Worm (Caenorhabditis elegans) whole organism, L1 larva: Measurements from ENCODE around the gene K10D11.5.

Experiments used
- C04F5.9 ChIP-seq: sonication (generic microtip); optimal IDR thresholded peaks from 2 replicates; lab custom pipeline; 2016; ENCODE audit warnings: missing genetic modification characterization, missing compliant biosample characterization
- C34B4.2 ChIP-seq: sonication (generic microtip); optimal IDR thresholded peaks from 2 replicates; lab custom pipeline; 2017; ENCODE audit warnings: mild to moderate bottlenecking, missing genetic modification characterization, missing compliant biosample characterization
- ceh-82 ChIP-seq, 3 experiments: fragments of 150-350 bp in 1 of 3; sonication (generic microtip) in 2 of 3; optimal IDR thresholded peaks; 2 replicates each; lab custom pipeline; 2014 to 2017; ENCODE audit warnings: missing biosample characterization in 3 of 3, missing genetic modification characterization in 3 of 3
- ceh-88 ChIP-seq: fragments of 200-800 bp; sonication (Bioruptor generic); IDR thresholded peaks from 2 replicates; pipeline ENCODE4 v1.3.6; 2022; ENCODE audit warnings: missing genetic modification characterization, missing compliant biosample characterization
- dpl-1 ChIP-seq, 3 experiments: fragments of 150-350 bp in 2 of 3; sonication (generic microtip) in 1 of 3; optimal IDR thresholded peaks; 2 replicates each; lab custom pipeline; 2014 to 2017; ENCODE audit warnings: missing biosample characterization in 3 of 3, missing genetic modification characterization in 3 of 3, missing genetic modification reagents in 3 of 3
- dsc-1 ChIP-seq: sonication (generic microtip); optimal IDR thresholded peaks from 2 replicates; lab custom pipeline; 2016; ENCODE audit warnings: mild to moderate bottlenecking, missing genetic modification characterization, missing compliant biosample characterization
- efl-1 ChIP-seq, 4 experiments: fragments of 150-350 bp; optimal IDR thresholded peaks in 3 of 4; peaks in 1 of 4; 1 replicate in 1 of 4; 2 replicates in 3 of 4; lab custom pipeline; 2014; ENCODE audit warnings: missing biosample characterization in 2 of 4, missing genetic modification characterization in 2 of 4, missing genetic modification reagents in 2 of 4
- egl-13 ChIP-seq: sonication (generic microtip); optimal IDR thresholded peaks from 2 replicates; lab custom pipeline; 2016; ENCODE audit warnings: missing genotype, missing genetic modification reagents, missing genetic modification characterization, missing compliant biosample characterization
- egl-27 ChIP-seq, 2 experiments: fragments of 150-350 bp in 1 of 2; sonication (generic microtip); optimal IDR thresholded peaks; 3 replicates each; lab custom pipeline; 2017 to 2018; ENCODE audit warnings: missing biosample characterization in 2 of 2, missing genetic modification characterization in 2 of 2, missing genetic modification reagents in 2 of 2
- elt-2 ChIP-seq: sonication (generic microtip); optimal IDR thresholded peaks from 2 replicates; lab custom pipeline; 2016; ENCODE audit warnings: missing genetic modification characterization, mild to moderate bottlenecking, inconsistent platforms, missing compliant biosample characterization, missing genetic modification reagents
- fkh-10 ChIP-seq: sonication (generic microtip); optimal IDR thresholded peaks from 2 replicates; lab custom pipeline; 2017; ENCODE audit warnings: missing biosample characterization, missing genetic modification reagents, missing genetic modification characterization
- fkh-8 ChIP-seq: sonication (generic microtip); optimal IDR thresholded peaks from 2 replicates; lab custom pipeline; 2016; ENCODE audit warnings: mild to moderate bottlenecking, missing genetic modification characterization, missing compliant biosample characterization
- hlh-4 ChIP-seq: sonication (generic microtip); optimal IDR thresholded peaks from 2 replicates; lab custom pipeline; 2016; ENCODE audit warnings: mild to moderate bottlenecking, missing genetic modification characterization, missing compliant biosample characterization
- isw-1 ChIP-seq: fragments of 200-800 bp; sonication (Bioruptor generic); IDR thresholded peaks from 2 replicates; pipeline ENCODE4 v1.3.6; 2022; ENCODE audit warnings: missing genetic modification characterization, missing compliant biosample characterization
- lin-13 ChIP-seq: fragments of 150-350 bp; optimal IDR thresholded peaks from 2 replicates; lab custom pipeline; 2014; ENCODE audit warnings: missing biosample characterization, missing genetic modification reagents, missing genetic modification characterization
- lin-14 ChIP-seq: fragments of 200-800 bp; sonication (Bioruptor generic); optimal IDR thresholded peaks from 2 replicates; lab custom pipeline; 2018; ENCODE audit warnings: mild to moderate bottlenecking, missing genetic modification characterization, moderate library complexity, missing compliant biosample characterization
- lin-15B ChIP-seq: fragments of 150-350 bp; sonication (generic microtip); optimal IDR thresholded peaks from 3 replicates; lab custom pipeline; 2014; ENCODE audit warnings: missing biosample characterization, missing genetic modification characterization
- lin-35 ChIP-seq, 2 experiments: fragments of 150-350 bp; optimal IDR thresholded peaks; 2 replicates each; lab custom pipeline; 2014; ENCODE audit warnings: missing biosample characterization in 2 of 2, missing genetic modification characterization in 2 of 2, missing genetic modification reagents in 2 of 2
- lin-39 ChIP-seq: fragments of 150-350 bp; optimal IDR thresholded peaks from 2 replicates; lab custom pipeline; 2014; ENCODE audit warnings: missing biosample characterization, missing genetic modification reagents, missing genetic modification characterization
- lsy-2 ChIP-seq, 2 experiments: fragments of 150-350 bp; optimal IDR thresholded peaks; 2 replicates each; lab custom pipeline; 2014; ENCODE audit warnings: missing biosample characterization in 2 of 2, missing genetic modification characterization in 2 of 2
- mep-1 ChIP-seq: fragments of 150-350 bp; optimal IDR thresholded peaks from 2 replicates; lab custom pipeline; 2014; ENCODE audit warnings: missing biosample characterization, missing genetic modification characterization
- nhr-11 ChIP-seq: fragments of 150-350 bp; optimal IDR thresholded peaks from 2 replicates; lab custom pipeline; 2014; ENCODE audit warnings: missing biosample characterization, missing genetic modification characterization
- nhr-12 ChIP-seq: sonication (generic microtip); optimal IDR thresholded peaks from 2 replicates; lab custom pipeline; 2017; ENCODE audit warnings: missing biosample characterization, missing genetic modification characterization
- nhr-237 ChIP-seq: fragments of 150-350 bp; optimal IDR thresholded peaks from 2 replicates; lab custom pipeline; 2014; ENCODE audit warnings: missing biosample characterization, missing genetic modification characterization
- nhr-47 ChIP-seq: sonication (generic microtip); optimal IDR thresholded peaks from 2 replicates; lab custom pipeline; 2016; ENCODE audit warnings: mild to moderate bottlenecking, missing genetic modification characterization, moderate library complexity, missing compliant biosample characterization
- nhr-71 ChIP-seq: sonication (generic microtip); optimal IDR thresholded peaks from 2 replicates; lab custom pipeline; 2016; ENCODE audit warnings: mild to moderate bottlenecking, missing genetic modification characterization, moderate library complexity, missing compliant biosample characterization
- nhr-76 ChIP-seq: sonication (generic microtip); optimal IDR thresholded peaks from 2 replicates; lab custom pipeline; 2017; ENCODE audit warnings: missing biosample characterization, missing genetic modification characterization
- pax-3 ChIP-seq: fragments of 200-800 bp; sonication (Bioruptor generic); optimal IDR thresholded peaks from 2 replicates; lab custom pipeline; 2018; ENCODE audit warnings: mild to moderate bottlenecking, missing genetic modification characterization, moderate library complexity, missing compliant biosample characterization
- snu-23 ChIP-seq: sonication (generic microtip); optimal IDR thresholded peaks from 2 replicates; lab custom pipeline; 2016; ENCODE audit warnings: missing genetic modification characterization, missing compliant biosample characterization
- sptf-1 ChIP-seq: fragments of 150-350 bp; optimal IDR thresholded peaks from 2 replicates; lab custom pipeline; 2014; ENCODE audit warnings: missing biosample characterization, missing genetic modification characterization
- sup-37 ChIP-seq: fragments of 200-800 bp; sonication (Bioruptor generic); optimal IDR thresholded peaks from 2 replicates; lab custom pipeline; 2018; ENCODE audit warnings: mild to moderate bottlenecking, missing genetic modification characterization, missing compliant biosample characterization
- swsn-7 ChIP-seq: sonication (generic microtip); optimal IDR thresholded peaks from 2 replicates; lab custom pipeline; 2016; ENCODE audit warnings: missing genetic modification characterization, missing compliant biosample characterization
- tbx-2 ChIP-seq: sonication (generic microtip); optimal IDR thresholded peaks from 2 replicates; lab custom pipeline; 2016; ENCODE audit warnings: missing genetic modification characterization, missing compliant biosample characterization
- unc-86 ChIP-seq: sonication (generic microtip); optimal IDR thresholded peaks from 2 replicates; lab custom pipeline; 2016; ENCODE audit warnings: missing genetic modification characterization, missing compliant biosample characterization
- vab-15 ChIP-seq: sonication (generic microtip); optimal IDR thresholded peaks from 2 replicates; lab custom pipeline; 2017; ENCODE audit warnings: missing genotype, mild to moderate bottlenecking, missing genetic modification characterization, missing compliant biosample characterization
- xbp-1 ChIP-seq: sonication (generic microtip); optimal IDR thresholded peaks from 2 replicates; lab custom pipeline; 2016; ENCODE audit warnings: missing genetic modification characterization, missing compliant biosample characterization

The K10D11.5 gene

DNA sequence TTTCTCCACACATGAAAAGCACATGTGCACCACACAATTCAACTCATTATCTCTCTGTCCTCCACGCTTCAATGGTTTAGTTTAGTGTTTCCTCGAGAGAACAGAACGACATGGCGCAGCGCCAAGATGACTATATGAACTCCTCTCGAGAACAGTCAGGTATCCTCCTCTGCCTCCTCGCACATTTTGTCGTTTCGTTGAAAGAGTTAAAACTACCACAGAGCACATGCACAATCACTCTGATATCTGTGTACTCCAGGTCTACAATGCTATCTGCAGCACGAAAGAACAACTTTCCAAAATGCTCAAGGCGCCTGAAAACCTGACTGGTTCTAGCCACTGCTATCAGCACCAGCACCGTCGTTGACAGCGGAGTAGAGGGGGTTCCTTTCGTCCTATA is 35.1 kb upstream of the K10D11.5 start:
- TF ChIP-seq efl-1 (optimal IDR thresholded peaks at IDR 0.05; lab: Kevin White, UChicago) (no peak), efl-1 (GFP tag; optimal IDR thresholded peaks at IDR 0.05 in 1 of 2; lab: Kevin White, UChicago) (peak in 1 of 2 experiments; percentile 70), ceh-88 (GFP tag; lab: Robert Waterston, UW) (no peak), elt-2 (tag; lab: Kevin White, UChicago) (peak; percentile 75)
- TF ChIP-seq, all 84 proteins: peak for 2

DNA sequence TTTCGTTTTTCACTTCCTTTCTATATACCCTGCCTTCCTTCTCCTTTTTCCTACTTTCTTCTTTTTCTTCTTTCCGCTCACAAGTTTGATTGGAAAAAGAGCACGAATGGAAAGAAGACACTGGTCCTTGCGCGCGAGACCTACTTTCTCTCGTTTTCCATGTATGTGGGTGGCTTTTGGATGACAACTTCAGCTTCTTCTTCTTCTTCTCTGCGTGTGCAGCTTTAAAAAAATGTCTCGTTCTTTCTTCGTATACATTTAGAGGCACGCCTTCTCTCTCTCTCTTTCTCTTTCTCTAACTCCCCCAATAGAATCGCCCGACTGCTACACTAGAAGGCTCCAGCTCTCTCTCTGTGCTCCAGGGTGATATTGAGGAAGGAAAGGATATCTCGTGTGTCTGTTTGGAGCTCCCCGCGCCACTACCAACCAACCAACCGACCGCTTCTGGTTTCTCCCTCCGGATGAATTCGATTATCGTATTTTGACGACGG is 34.3 kb upstream of the K10D11.5 start:
- TF ChIP-seq fkh-10 (GFP tag; lab: Kevin White, UChicago) (peak; percentile 69), sptf-1 (tag; lab: Kevin White, UChicago) (no peak), xbp-1 (tag; lab: Kevin White, UChicago) (peak; percentile 13), lin-13 (peak; percentile 10), egl-13 (peak; percentile 12), nhr-47 (tag; lab: Kevin White, UChicago) (peak; percentile 55), egl-27 (tag; optimal IDR thresholded peaks at IDR 0.05; lab: Kevin White, UChicago) (no peak), nhr-237 (no peak), fkh-8 (tag; lab: Kevin White, UChicago) (peak; percentile 85), snu-23 (GFP tag; lab: Kevin White, UChicago) (peak; percentile 21), ceh-82 (tag; optimal IDR thresholded peaks at IDR 0.05; lab: Kevin White, UChicago) (peak in 2 of 3 experiments; percentile 8 to 46), nhr-71 (tag; lab: Kevin White, UChicago) (peak; percentile 60), lin-35 (GFP tag; optimal IDR thresholded peaks at IDR 0.05; lab: Kevin White, UChicago) (peak in 1 of 2 experiments; percentile 28), efl-1 (optimal IDR thresholded peaks at IDR 0.05; lab: Kevin White, UChicago) (peak; percentile 15 to 18), efl-1 (GFP tag; optimal IDR thresholded peaks at IDR 0.05 in 1 of 2; lab: Kevin White, UChicago) (peak in 1 of 2 experiments; percentile 86), lin-14 (peak; percentile 90), C04F5.9 (tag; lab: Kevin White, UChicago) (no peak), swsn-7 (peak; percentile 44), tbx-2 (tag; lab: Kevin White, UChicago) (peak; percentile 56), unc-86 (tag; lab: Kevin White, UChicago) (peak; percentile 41), lin-39 (no peak), isw-1 (GFP tag; lab: Robert Waterston, UW) (0 out of 2 replicates have a peak, but pooled peaks have one; percentile 9), lsy-2 (tag; optimal IDR thresholded peaks at IDR 0.05; lab: Kevin White, UChicago) (peak in 1 of 2 experiments; percentile 48), dpl-1 (GFP tag; optimal IDR thresholded peaks at IDR 0.05; lab: Kevin White, UChicago) (peak in 1 of 3 experiments; percentile 24), C34B4.2 (tag; lab: Kevin White, UChicago) (no peak)

DNA sequence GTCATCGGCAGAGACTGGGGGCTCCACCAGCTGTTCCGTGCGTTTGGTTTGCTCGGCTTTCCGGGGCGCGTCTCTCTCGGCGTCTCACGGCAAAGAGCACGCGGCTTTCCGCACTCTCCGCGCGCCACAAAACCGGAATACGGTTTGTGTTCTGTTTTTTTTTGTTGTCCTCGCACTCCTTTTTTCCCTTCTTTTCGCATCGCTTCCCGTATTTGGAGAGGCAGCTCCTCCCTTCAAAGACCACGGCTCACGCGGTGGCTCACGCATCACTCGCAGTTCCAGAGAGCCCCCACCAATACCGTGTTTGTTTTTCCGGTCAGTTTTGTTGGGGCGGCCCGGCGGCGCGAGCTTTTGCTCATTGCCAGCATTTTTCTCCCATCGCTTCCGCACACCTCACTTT is 31.2 kb upstream of the K10D11.5 start:
- TF ChIP-seq fkh-8 (tag; lab: Kevin White, UChicago) = no peak
- TF ChIP-seq egl-13 = no peak
- no peak for TF ChIP-seq nhr-11 (tag; lab: Kevin White, UChicago)
- TF ChIP-seq nhr-76 (tag; lab: Kevin White, UChicago) = no peak
- TF ChIP-seq isw-1 (GFP tag; lab: Robert Waterston, UW) = no peak
- TF ChIP-seq tbx-2 (tag; lab: Kevin White, UChicago) = no peak
- no peak for TF ChIP-seq vab-15 (tag; lab: Kevin White, UChicago)
- TF ChIP-seq sup-37 (GFP tag; lab: Kevin White, UChicago) = no peak

ce11 chrIV:13021006-13021405 is 29.4 kb upstream of the K10D11.5 start:
- TF ChIP-seq nhr-47 (tag; lab: Kevin White, UChicago) = peak; percentile 40
- no peak for TF ChIP-seq nhr-12
- no peak for TF ChIP-seq lin-15B (tag; lab: Kevin White, UChicago)
- no peak for TF ChIP-seq hlh-4 (tag; lab: Kevin White, UChicago)
- TF ChIP-seq nhr-71 (tag; lab: Kevin White, UChicago) = peak; percentile 6
- TF ChIP-seq mep-1 (tag; lab: Kevin White, UChicago) = no peak
- TF ChIP-seq fkh-8 (tag; lab: Kevin White, UChicago) = peak; percentile 75
- peak; percentile 29 for TF ChIP-seq egl-13
- TF ChIP-seq dsc-1 (tag; lab: Kevin White, UChicago) = peak; percentile 74
- peak; percentile 25 for TF ChIP-seq pax-3 (tag; lab: Kevin White, UChicago)
- TF ChIP-seq, all 84 proteins: peak for 6
